Fruit fly (Drosophila melanogaster) whole organism, embryonic: ENCODE data around the gene CG10035.

Experiments used
- BtbVII ChIP-seq: fragments of 200-800 bp; sonication (Bioruptor generic); optimal IDR thresholded peaks from 3 replicates; lab custom pipeline; 2017; ENCODE audit warnings: missing biosample characterization, mild to moderate bottlenecking, missing genetic modification characterization
- CG10147 ChIP-seq: fragments of 200-800 bp; sonication (Bioruptor generic); optimal IDR thresholded peaks from 2 replicates; lab custom pipeline; 2019; ENCODE audit warnings: missing biosample characterization, mild to moderate bottlenecking, missing genetic modification characterization, moderate library complexity
- CG10274 ChIP-seq: fragments of 200-800 bp; sonication (Bioruptor generic); optimal IDR thresholded peaks from 3 replicates; lab custom pipeline; 2017; ENCODE audit warnings: missing biosample characterization, mild to moderate bottlenecking, missing genetic modification characterization
- CG10431 ChIP-seq: fragments of 200-800 bp; sonication (Bioruptor generic); optimal IDR thresholded peaks from 3 replicates; lab custom pipeline; 2018; ENCODE audit warnings: missing biosample characterization, mild to moderate bottlenecking, missing genetic modification characterization
- CG12391 ChIP-seq: fragments of 200-800 bp; sonication (Bioruptor generic); optimal IDR thresholded peaks from 3 replicates; lab custom pipeline; 2018; ENCODE audit warnings: missing biosample characterization, mild to moderate bottlenecking, missing genetic modification characterization, moderate library complexity
- CG13424 ChIP-seq: fragments of 200-800 bp; sonication (Bioruptor generic); optimal IDR thresholded peaks from 2 replicates; lab custom pipeline; 2019; ENCODE audit warnings: missing biosample characterization, mild to moderate bottlenecking, missing genetic modification characterization, moderate library complexity
- CG14860 ChIP-seq: fragments of 200-800 bp; sonication (Bioruptor generic); IDR thresholded peaks from 3 replicates; pipeline ENCODE4 v1.3.6; 2022; ENCODE audit warnings: missing biosample characterization, missing genetic modification characterization; ENCODE audit not compliant: partially characterized antibody
- CG15696 ChIP-seq: fragments of 200-800 bp; sonication (Bioruptor generic); optimal IDR thresholded peaks from 2 replicates; lab custom pipeline; 2019; ENCODE audit warnings: missing biosample characterization, mild to moderate bottlenecking, missing genetic modification characterization, moderate library complexity
- CG16863 ChIP-seq: fragments of 200-800 bp; sonication (Bioruptor generic); optimal IDR thresholded peaks from 3 replicates; lab custom pipeline; 2016; ENCODE audit warnings: missing biosample characterization, missing genetic modification characterization
- CG17328 ChIP-seq: fragments of 200-800 bp; sonication (Bioruptor generic); IDR thresholded peaks from 2 replicates; pipeline ENCODE4 v1.3.6; 2022; ENCODE audit warnings: missing biosample characterization, missing genetic modification characterization
- CG17612 ChIP-seq: fragments of 200-800 bp; sonication (Bioruptor generic); IDR thresholded peaks from 2 replicates; pipeline ENCODE4 v1.3.6; 2022; ENCODE audit warnings: missing biosample characterization, missing genetic modification characterization
- CG17802 ChIP-seq: fragments of 200-800 bp; sonication (Bioruptor generic); optimal IDR thresholded peaks from 2 replicates; lab custom pipeline; 2018; ENCODE audit warnings: missing biosample characterization, mild to moderate bottlenecking, missing genetic modification characterization, moderate library complexity
- CG2199 ChIP-seq: fragments of 200-800 bp; sonication (Bioruptor generic); IDR thresholded peaks from 3 replicates; pipeline ENCODE4 v1.3.6; 2022; ENCODE audit warnings: missing biosample characterization, missing genetic modification characterization
- CG2678 ChIP-seq: fragments of 200-800 bp; sonication (Bioruptor generic); optimal IDR thresholded peaks from 3 replicates; lab custom pipeline; 2019; ENCODE audit warnings: missing biosample characterization, mild to moderate bottlenecking, missing genetic modification characterization, moderate library complexity
- CG2889 ChIP-seq: fragments of 200-800 bp; sonication (Bioruptor generic); IDR thresholded peaks from 3 replicates; pipeline ENCODE4 v1.3.6; 2022; ENCODE audit warnings: missing biosample characterization, missing genetic modification characterization
- CG31388 ChIP-seq: fragments of 200-800 bp; sonication (Bioruptor generic); optimal IDR thresholded peaks from 2 replicates; lab custom pipeline; 2016; ENCODE audit warnings: missing biosample characterization, missing genetic modification characterization
- CG4360 ChIP-seq: fragments of 200-800 bp; sonication (Bioruptor generic); IDR thresholded peaks from 2 replicates; pipeline ENCODE4 v1.3.6; 2022; ENCODE audit warnings: missing biosample characterization, missing genetic modification characterization
- CG4424 ChIP-seq: fragments of 200-800 bp; sonication (Bioruptor generic); optimal IDR thresholded peaks from 3 replicates; lab custom pipeline; 2016; ENCODE audit warnings: missing biosample characterization, missing genetic modification characterization
- CG5953 ChIP-seq: fragments of 200-800 bp; sonication (Bioruptor generic); IDR thresholded peaks from 2 replicates; pipeline ENCODE4 v1.3.6; 2022; ENCODE audit warnings: missing biosample characterization, missing genetic modification characterization
- CG8359 ChIP-seq: fragments of 200-800 bp; sonication (Bioruptor generic); optimal IDR thresholded peaks from 2 replicates; lab custom pipeline; 2017; ENCODE audit warnings: missing biosample characterization, mild to moderate bottlenecking, missing genetic modification characterization, borderline replicate concordance
- Dbx ChIP-seq: fragments of 200-800 bp; sonication (Bioruptor generic); IDR thresholded peaks from 3 replicates; pipeline ENCODE4 v1.3.6; 2022; ENCODE audit warnings: missing biosample characterization, missing genetic modification characterization
- Dek ChIP-seq: fragments of 200-800 bp; sonication (Bioruptor generic); optimal IDR thresholded peaks from 3 replicates; lab custom pipeline; 2019; ENCODE audit warnings: missing biosample characterization, mild to moderate bottlenecking, missing genetic modification characterization, moderate library complexity
- Dll ChIP-seq: fragments of 200-800 bp; sonication (Bioruptor generic); IDR thresholded peaks from 4 replicates; pipeline ENCODE4 v1.3.6; 2022; ENCODE audit warnings: missing biosample characterization, missing genetic modification characterization; ENCODE audit not compliant: partially characterized antibody
- GATAe ChIP-seq: fragments of 200-800 bp; sonication (Bioruptor generic); conservative IDR thresholded peaks from 2 replicates; pipeline ENCODE4 v1.3.6; 2022; ENCODE audit warnings: missing biosample characterization, missing genetic modification characterization
- H15 ChIP-seq: fragments of 200-800 bp; sonication (Bioruptor generic); IDR thresholded peaks from 3 replicates; pipeline ENCODE4 v1.3.6; 2022; ENCODE audit warnings: missing biosample characterization, missing genetic modification characterization
- HHEX ChIP-seq: fragments of 200-800 bp; sonication (Bioruptor generic); optimal IDR thresholded peaks from 3 replicates; lab custom pipeline; 2017; ENCODE audit warnings: missing biosample characterization, mild to moderate bottlenecking, missing genetic modification characterization, missing genetic modification reagents
- HLH3B ChIP-seq: fragments of 200-800 bp; sonication (Bioruptor generic); IDR thresholded peaks from 2 replicates; pipeline ENCODE4 v1.3.6; 2022; ENCODE audit warnings: missing biosample characterization, missing genetic modification characterization
- Hr51 ChIP-seq, 2 experiments: fragments of 200-800 bp; sonication (Bioruptor generic); optimal IDR thresholded peaks; 2 replicates in 1 of 2; 3 replicates in 1 of 2; lab custom pipeline; 2016 to 2018; ENCODE audit warnings: missing biosample characterization in 2 of 2, missing genetic modification characterization in 2 of 2, mild to moderate bottlenecking in 1 of 2, moderate library complexity in 1 of 2
- Lhr ChIP-seq: fragments of 200-800 bp; sonication (Bioruptor generic); optimal IDR thresholded peaks from 3 replicates; lab custom pipeline; 2017; ENCODE audit warnings: mild to moderate bottlenecking, missing biosample characterization, missing genetic modification reagents, missing genetic modification characterization
- NfI ChIP-seq: fragments of 200-800 bp; sonication (Bioruptor generic); optimal IDR thresholded peaks from 3 replicates; lab custom pipeline; 2018; ENCODE audit warnings: missing biosample characterization, mild to moderate bottlenecking, missing genetic modification characterization, moderate library complexity
- Optix ChIP-seq: fragments of 200-800 bp; sonication (Bioruptor generic); IDR thresholded peaks from 3 replicates; pipeline ENCODE4 v1.3.6; 2022; ENCODE audit warnings: missing biosample characterization, missing genetic modification characterization
- Ravus ChIP-seq: fragments of 200-800 bp; sonication (Bioruptor generic); IDR thresholded peaks from 2 replicates; pipeline ENCODE4 v1.3.6; 2022; ENCODE audit warnings: missing biosample characterization, missing genetic modification characterization
- al ChIP-seq: fragments of 200-800 bp; sonication (Bioruptor generic); IDR thresholded peaks from 2 replicates; pipeline ENCODE4 v1.3.6; 2022; ENCODE audit warnings: missing biosample characterization, missing genetic modification characterization
- cad ChIP-seq: fragments of >200 bp; optimal IDR thresholded peaks from 2 replicates; lab custom pipeline; 2017; ENCODE audit warnings: missing biosample characterization, missing genetic modification characterization
- chinmo ChIP-seq: fragments of 200-800 bp; sonication (Bioruptor generic); IDR thresholded peaks from 4 replicates; pipeline ENCODE4 v1.3.6; 2022; ENCODE audit warnings: missing biosample characterization, missing genetic modification characterization; ENCODE audit not compliant: partially characterized antibody
- chn ChIP-seq: fragments of 200-800 bp; sonication (Bioruptor generic); optimal IDR thresholded peaks from 2 replicates; lab custom pipeline; 2016; ENCODE audit warnings: missing biosample characterization, missing genetic modification characterization
- ewg ChIP-seq: fragments of 200-800 bp; sonication (Bioruptor generic); optimal IDR thresholded peaks from 3 replicates; lab custom pipeline; 2017; ENCODE audit warnings: mild to moderate bottlenecking, missing biosample characterization, missing genetic modification reagents, missing genetic modification characterization
- fd96Cb ChIP-seq: fragments of 200-800 bp; sonication (Bioruptor generic); optimal IDR thresholded peaks from 2 replicates; lab custom pipeline; 2018; ENCODE audit warnings: missing biosample characterization, mild to moderate bottlenecking, missing genetic modification characterization, moderate library complexity
- fru ChIP-seq: fragments of >200 bp; optimal IDR thresholded peaks from 2 replicates; lab custom pipeline; 2017
- gcm2 ChIP-seq: fragments of 200-800 bp; sonication (Bioruptor generic); optimal IDR thresholded peaks from 2 replicates; lab custom pipeline; 2016; ENCODE audit warnings: missing biosample characterization, missing genetic modification characterization
- hth ChIP-seq: fragments of >200 bp; optimal IDR thresholded peaks from 2 replicates; lab custom pipeline; 2017; ENCODE audit warnings: inconsistent platforms
- ind ChIP-seq: fragments of 200-800 bp; sonication (Bioruptor generic); optimal IDR thresholded peaks from 3 replicates; lab custom pipeline; 2016; ENCODE audit warnings: missing biosample characterization, missing genetic modification characterization
- ken ChIP-seq: fragments of 200-800 bp; sonication (Bioruptor generic); IDR thresholded peaks from 3 replicates; pipeline ENCODE4 v1.3.6; 2022; ENCODE audit warnings: missing biosample characterization, missing genetic modification characterization
- mirr ChIP-seq: fragments of 200-800 bp; sonication (Bioruptor generic); optimal IDR thresholded peaks from 3 replicates; lab custom pipeline; 2018; ENCODE audit warnings: missing biosample characterization, mild to moderate bottlenecking, missing genetic modification characterization
- pnt ChIP-seq: fragments of 200-800 bp; sonication (Bioruptor generic); optimal IDR thresholded peaks from 3 replicates; lab custom pipeline; 2016; ENCODE audit warnings: missing biosample characterization, missing genetic modification characterization
- prd ChIP-seq, 3 experiments: fragments of >200 bp in 2 of 3; fragments of 200-800 bp in 1 of 3; sonication (Bioruptor generic) in 1 of 3; optimal IDR thresholded peaks in 2 of 3; IDR thresholded peaks in 1 of 3; 2 replicates in 2 of 3; 3 replicates in 1 of 3; pipeline versions ENCODE4 v1.3.6 to Lab custom; 2017 to 2022; ENCODE audit warnings: missing biosample characterization in 1 of 3, missing genetic modification characterization in 1 of 3
- sens ChIP-seq: fragments of 200-800 bp; sonication (Bioruptor generic); peaks from one replicate; lab custom pipeline; 2016; ENCODE audit warnings: missing biosample characterization, missing genetic modification characterization
- stc ChIP-seq: fragments of 200-800 bp; sonication (Bioruptor generic); IDR thresholded peaks from 2 replicates; pipeline ENCODE4 v1.3.6; 2022; ENCODE audit warnings: missing biosample characterization, missing genetic modification characterization
- trem ChIP-seq: fragments of 200-800 bp; optimal IDR thresholded peaks from 3 replicates; lab custom pipeline; 2019; ENCODE audit warnings: missing biosample characterization, mild to moderate bottlenecking, missing genetic modification characterization, moderate library complexity
- wdn ChIP-seq: fragments of 200-800 bp; sonication (Bioruptor generic); IDR thresholded peaks from 2 replicates; pipeline ENCODE4 v1.3.6; 2022; ENCODE audit warnings: missing biosample characterization, missing genetic modification characterization
- z ChIP-seq: fragments of 200-800 bp; sonication (Bioruptor generic); IDR thresholded peaks from 3 replicates; pipeline ENCODE4 v1.3.6; 2022; ENCODE audit warnings: missing biosample characterization, missing genetic modification characterization

The CG10035 gene

DNA sequence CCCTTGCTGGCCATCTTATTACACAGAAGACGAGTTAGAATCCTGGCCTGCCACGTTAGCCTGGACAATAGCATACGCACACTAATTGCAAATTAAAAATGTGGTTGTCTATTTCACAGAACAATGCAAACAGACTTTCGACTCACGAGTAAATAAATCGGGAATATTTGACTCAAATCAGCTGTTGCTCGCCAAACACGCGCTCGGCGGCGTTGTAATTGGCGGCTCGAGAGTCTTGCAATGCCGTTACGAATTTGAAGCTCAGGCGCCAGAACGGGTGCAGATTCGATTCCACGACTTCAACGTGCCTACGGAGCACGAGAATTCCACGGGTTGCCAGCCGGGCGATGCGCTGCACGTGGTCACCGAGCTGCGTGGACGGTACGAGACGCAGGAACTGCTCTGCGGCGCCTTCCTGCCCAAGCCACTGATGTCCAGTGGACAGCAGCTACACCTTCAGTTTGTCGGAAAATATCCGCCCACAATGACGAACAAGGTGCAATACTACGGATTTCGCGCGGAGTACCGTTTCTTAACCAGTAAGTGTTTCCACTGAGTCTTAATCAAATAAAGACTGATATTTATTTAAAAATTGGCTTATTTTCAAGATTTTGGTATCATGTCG, 19.3 kb upstream of the CG10035 start, which contains the start of gene DNAlig3 (continued):
- TF ChIP-seq Dbx (GFP tag; lab: Robert Waterston, UW) (no peak), prd (optimal IDR thresholded peaks at IDR 0.05; lab: Kevin White, UChicago) (no peak), prd (GFP tag; IDR thresholded peaks at IDR 0.05; lab: Robert Waterston, UW) (no peak), H15 (GFP tag; lab: Robert Waterston, UW) (no peak), CG10147 (GFP tag; lab: Kevin White, UChicago) (no peak), Optix (no peak), CG4360 (GFP tag; lab: Robert Waterston, UW) (no peak), CG16863 (no peak), CG12391 (tag; lab: Kevin White, UChicago) (no peak), pnt (GFP tag; lab: Kevin White, UChicago) (no peak), ind (GFP tag; lab: Kevin White, UChicago) (no peak), CG10274 (GFP tag; lab: Kevin White, UChicago) (no peak), GATAe (no peak), chn (GFP tag; lab: Kevin White, UChicago) (no peak), CG8359 (no peak), al (no peak), HLH3B (GFP tag; lab: Robert Waterston, UW) (no peak), ewg (GFP tag; lab: Kevin White, UChicago) (no peak), CG2199 (GFP tag; lab: Robert Waterston, UW) (no peak), mirr (GFP tag; lab: Kevin White, UChicago) (no peak), z (no peak), CG14860 (GFP tag; lab: Robert Waterston, UW) (no peak), CG17612 (no peak), CG2678 (tag; lab: Kevin White, UChicago) (no peak), cad (GFP tag; lab: Kevin White, UChicago) (no peak), BtbVII (GFP tag; lab: Kevin White, UChicago) (no peak), trem (peak; percentile 23), hth (lab: Kevin White, UChicago) (no peak), Dek (tag; lab: Kevin White, UChicago) (no peak), HHEX (GFP tag; lab: Kevin White, UChicago) (no peak), CG17802 (no peak), fd96Cb (tag; lab: Kevin White, UChicago) (no peak), wdn (no peak), Dll (GFP tag; lab: Robert Waterston, UW) (peak; percentile 73), CG10431 (GFP tag; lab: Kevin White, UChicago) (no peak), CG13424 (tag; lab: Kevin White, UChicago) (no peak), fru (lab: Kevin White, UChicago) (no peak), NfI (GFP tag; lab: Kevin White, UChicago) (no peak), gcm2 (GFP tag; lab: Kevin White, UChicago) (no peak), Lhr (no peak), stc (GFP tag; lab: Robert Waterston, UW) (no peak), CG4424 (GFP tag; lab: Kevin White, UChicago) (no peak), Ravus (GFP tag; lab: Robert Waterston, UW) (no peak), CG17328 (GFP tag; lab: Robert Waterston, UW) (no peak), CG5953 (no peak), sens (peak; percentile 32), Hr51 (GFP tag; optimal IDR thresholded peaks at IDR 0.05; lab: Kevin White, UChicago) (no peak), CG2889 (no peak), CG31388 (GFP tag; lab: Kevin White, UChicago) (no peak), ken (no peak), chinmo (GFP tag; lab: Robert Waterston, UW) (0 out of 4 replicates have a peak, but pooled peaks have one; percentile 27), CG15696 (tag; lab: Kevin White, UChicago) (no peak)
